Fruit fly (Drosophila melanogaster): ENCODE data around the gene CG6712.

DNA sequence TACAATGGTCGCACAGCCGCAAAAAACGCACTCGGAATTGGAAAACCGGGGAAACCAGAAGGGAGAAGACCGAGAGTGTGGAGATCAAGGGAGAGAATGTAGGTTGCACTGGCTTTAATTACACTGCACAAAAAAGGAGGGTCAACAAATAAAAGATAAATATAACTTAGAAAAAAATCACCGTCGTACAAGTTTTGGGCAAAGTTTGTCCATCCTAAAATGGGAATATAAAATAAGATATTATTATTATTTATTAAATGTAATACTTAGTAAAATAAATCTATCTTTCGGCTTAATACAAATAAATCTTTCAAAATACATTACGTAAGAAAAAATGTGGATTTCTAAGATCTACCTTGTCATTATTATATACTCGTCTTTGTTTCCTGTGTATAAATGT is 19.5 kb upstream of the CG6712 start:
- no peak for TF ChIP-seq CG8765 (GFP tag; IDR thresholded peaks at IDR 0.05)
- TF ChIP-seq CG4404 (GFP tag; IDR thresholded peaks at IDR 0.05) = no peak
- TF ChIP-seq CG12219 (GFP tag; optimal IDR thresholded peaks at IDR 0.05) = no peak
- no peak for TF ChIP-seq insv (GFP tag; optimal IDR thresholded peaks at IDR 0.05)
- no peak for TF ChIP-seq CG16779 (GFP tag; IDR thresholded peaks at IDR 0.05)
- TF ChIP-seq CG4820 (GFP tag; optimal IDR thresholded peaks at IDR 0.05) = no peak
- TF ChIP-seq CG8478 (optimal IDR thresholded peaks at IDR 0.05) = no peak
- TF ChIP-seq H15 (GFP tag; IDR thresholded peaks at IDR 0.05) = no peak
- TF ChIP-seq pho (GFP tag; optimal IDR thresholded peaks at IDR 0.05) = no peak
- TF ChIP-seq CG17186 (GFP tag; optimal IDR thresholded peaks at IDR 0.05) = no peak

All from whole organism, embryonic.